Worm (Caenorhabditis elegans) whole organism, L3 larva: ENCODE results near the gene osta-3.
A peak's percentile ranks its signal among the peaks of the same experiment; 100 is the strongest.

Experiments
- ceh-16 ChIP-seq: sonication (generic microtip); optimal IDR thresholded peaks from 2 replicates; lab custom pipeline; 2017; ENCODE audit warnings: missing biosample characterization, missing genetic modification characterization
- egl-27 ChIP-seq: sonication (generic microtip); optimal IDR thresholded peaks from 4 replicates; lab custom pipeline; 2017; ENCODE audit warnings: missing biosample characterization, missing genetic modification reagents, missing genetic modification characterization
- jun-1 ChIP-seq: fragments of 150-350 bp; optimal IDR thresholded peaks from 2 replicates; lab custom pipeline; 2014; ENCODE audit warnings: missing biosample characterization, missing genetic modification reagents, missing genetic modification characterization
- lsy-12 ChIP-seq: sonication (generic microtip); optimal IDR thresholded peaks from 2 replicates; lab custom pipeline; 2016; ENCODE audit warnings: mild to moderate bottlenecking, missing genetic modification characterization, missing compliant biosample characterization
- nhr-23 ChIP-seq: fragments of 150-350 bp; optimal IDR thresholded peaks from 2 replicates; lab custom pipeline; 2014; ENCODE audit warnings: missing biosample characterization, missing genetic modification reagents, missing genetic modification characterization

DNA sequence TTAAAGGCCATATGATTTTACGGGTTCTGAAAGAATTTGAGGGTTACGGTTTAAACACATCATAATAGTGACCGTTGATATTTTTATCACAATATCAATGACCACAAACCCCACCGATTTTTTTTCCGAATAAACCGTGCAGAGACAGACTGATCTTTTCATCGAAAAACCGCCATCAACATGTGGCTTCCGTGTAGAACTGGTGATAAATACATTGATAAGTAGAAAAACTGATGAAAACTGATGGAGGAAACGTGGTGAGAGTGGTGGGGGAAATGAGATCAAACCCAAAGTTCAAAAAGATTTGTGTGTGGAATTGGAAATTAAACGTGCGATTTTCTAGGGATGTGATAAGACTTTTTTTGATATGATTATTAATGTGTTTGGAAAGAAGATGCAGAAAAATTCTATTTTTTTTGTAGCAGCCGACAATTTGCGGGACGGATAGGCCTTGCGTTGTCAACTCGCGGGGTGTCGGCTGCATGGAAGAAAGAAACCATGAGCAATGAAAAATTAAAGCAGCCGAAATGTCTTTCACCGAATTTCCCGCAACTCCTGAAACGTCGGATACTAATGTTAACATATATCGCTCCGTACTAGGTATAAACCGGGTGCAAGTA lies 26.4 kb downstream of the osta-3 start:
- TF ChIP-seq nhr-23 (tag; lab: Kevin White, UChicago), result peak; percentile 67
- no peak for TF ChIP-seq ceh-16 (tag; lab: Kevin White, UChicago)
- no peak for TF ChIP-seq lsy-12 (tag; lab: Kevin White, UChicago)
- TF ChIP-seq egl-27 (tag; lab: Kevin White, UChicago), result no peak
- TF ChIP-seq jun-1 (tag; lab: Kevin White, UChicago), result no peak
